Worm (Caenorhabditis elegans): ENCODE data around the gene che-12.

Gene che-12

ce11 chrV:10252682-10253081 lies 54.5 kb downstream of the che-12 start:
- TF ChIP-seq daf-16 (GFP tag; optimal IDR thresholded peaks at IDR 0.05) (no peak), daf-16 (tag; optimal IDR thresholded peaks at IDR 0.05) (peak; percentile 15), mep-1 (tag; optimal IDR thresholded peaks at IDR 0.05) (peak; percentile 8), fos-1 (tag; optimal IDR thresholded peaks at IDR 0.05) (peak; percentile 23), aha-1 (tag) (peak; percentile 76), lsy-2 (tag; optimal IDR thresholded peaks at IDR 0.05) (peak in 1 of 2 experiments; percentile 41), tra-1 (GFP tag; IDR thresholded peaks at IDR 0.05) (no peak), ama-1 (optimal IDR thresholded peaks at IDR 0.05) (peak; percentile 80), F26F4.8 (GFP tag; conservative IDR thresholded peaks at IDR 0.05) (no peak)

ce11 chrV:10249515-10249914 lies 57.7 kb downstream of the che-12 start:
- no peak for TF ChIP-seq nhr-237 (tag; optimal IDR thresholded peaks at IDR 0.05)
- peak; percentile 94 for TF ChIP-seq aha-1 (tag)
- TF ChIP-seq daf-16 (GFP tag; optimal IDR thresholded peaks at IDR 0.05) = peak in 1 of 2 experiments; percentile 72
- peak; percentile 7 for TF ChIP-seq daf-16 (tag; optimal IDR thresholded peaks at IDR 0.05)
- no peak for TF ChIP-seq ceh-82 (tag; optimal IDR thresholded peaks at IDR 0.05)

Data from whole organism, L4 larva.